Worm (Caenorhabditis elegans) whole organism, early embryonic: Measurements from ENCODE around the gene Y54G2A.28.

Source experiments
- F13C5.2 ChIP-seq: sonication (generic microtip); optimal IDR thresholded peaks from 2 replicates; lab custom pipeline; 2017; ENCODE audit warnings: mild to moderate bottlenecking, missing genetic modification characterization, inconsistent platforms, missing compliant biosample characterization
- aly-1 ChIP-seq: sonication (generic microtip); optimal IDR thresholded peaks from 2 replicates; lab custom pipeline; 2016; ENCODE audit warnings: missing genetic modification characterization, missing compliant biosample characterization
- ama-1 ChIP-seq: fragments of 150-350 bp; optimal IDR thresholded peaks from 2 replicates; lab custom pipeline; 2014
- ets-7 ChIP-seq: sonication (generic microtip); optimal IDR thresholded peaks from 2 replicates; lab custom pipeline; 2016; ENCODE audit warnings: missing genotype, missing genetic modification characterization, missing compliant biosample characterization
- hmbx-1 ChIP-seq: sonication (generic microtip); optimal IDR thresholded peaks from 2 replicates; lab custom pipeline; 2016; ENCODE audit warnings: mild to moderate bottlenecking, missing genetic modification characterization, missing compliant biosample characterization
- hnd-1 ChIP-seq: sonication (generic microtip); optimal IDR thresholded peaks from 2 replicates; lab custom pipeline; 2016; ENCODE audit warnings: missing genetic modification characterization, missing compliant biosample characterization
- sea-1 ChIP-seq: fragments of 200-800 bp; sonication (Bioruptor generic); conservative IDR thresholded peaks from 2 replicates; pipeline ENCODE4 v1.3.6; 2022; ENCODE audit warnings: missing genetic modification characterization, missing compliant biosample characterization

DNA sequence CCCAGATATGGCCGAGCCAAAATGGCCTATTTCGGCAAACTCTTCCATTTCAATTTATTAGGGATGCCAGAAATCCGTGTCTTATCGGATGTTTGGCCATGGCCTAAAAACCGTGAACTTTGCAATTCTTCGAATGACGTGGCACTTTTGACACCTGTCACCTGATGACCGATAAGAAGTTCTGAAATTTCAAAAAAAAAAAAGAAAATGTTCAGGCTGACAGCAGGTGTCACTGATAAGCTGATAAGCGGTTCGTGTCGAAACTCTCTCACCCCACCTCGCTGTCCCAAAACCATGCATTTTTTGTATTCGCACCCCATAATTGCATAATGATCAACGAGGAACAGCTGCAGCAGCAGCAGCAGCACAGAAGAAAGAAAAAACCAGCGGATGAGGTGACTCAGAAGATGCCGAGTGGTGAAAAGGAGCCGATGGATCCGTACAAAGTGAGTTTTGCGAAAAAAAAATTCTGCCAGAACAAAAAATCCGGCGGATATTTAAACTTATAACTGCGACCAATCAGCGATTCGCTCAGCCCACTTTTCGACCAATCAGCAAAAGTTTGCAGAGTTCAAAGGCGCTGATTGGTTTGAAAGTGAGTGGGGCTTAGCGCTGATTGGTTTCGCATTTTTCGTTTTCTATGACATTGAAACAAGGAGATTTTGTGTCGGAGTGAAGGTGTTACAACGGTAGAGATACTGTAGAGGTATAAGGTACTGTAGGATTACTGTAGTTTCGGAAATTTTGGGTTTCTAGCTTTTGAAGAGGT is at the start of gene Y54G2A.28, which contains the start of gene vrp-1:
- TF ChIP-seq ama-1 (lab: Kevin White, UChicago), result no peak
- TF ChIP-seq aly-1 (tag; lab: Kevin White, UChicago), result no peak
- no peak for TF ChIP-seq hmbx-1 (tag; lab: Kevin White, UChicago)
- TF ChIP-seq F13C5.2 (tag; lab: Kevin White, UChicago), result no peak
- TF ChIP-seq ets-7 (tag; lab: Kevin White, UChicago), result no peak
- TF ChIP-seq sea-1 (GFP tag; lab: Robert Waterston, UW), result no peak
- no peak for TF ChIP-seq hnd-1 (tag; lab: Kevin White, UChicago)
